Fruit fly (Drosophila melanogaster): ENCODE data around the gene SrpRbeta.

Gene SrpRbeta

DNA sequence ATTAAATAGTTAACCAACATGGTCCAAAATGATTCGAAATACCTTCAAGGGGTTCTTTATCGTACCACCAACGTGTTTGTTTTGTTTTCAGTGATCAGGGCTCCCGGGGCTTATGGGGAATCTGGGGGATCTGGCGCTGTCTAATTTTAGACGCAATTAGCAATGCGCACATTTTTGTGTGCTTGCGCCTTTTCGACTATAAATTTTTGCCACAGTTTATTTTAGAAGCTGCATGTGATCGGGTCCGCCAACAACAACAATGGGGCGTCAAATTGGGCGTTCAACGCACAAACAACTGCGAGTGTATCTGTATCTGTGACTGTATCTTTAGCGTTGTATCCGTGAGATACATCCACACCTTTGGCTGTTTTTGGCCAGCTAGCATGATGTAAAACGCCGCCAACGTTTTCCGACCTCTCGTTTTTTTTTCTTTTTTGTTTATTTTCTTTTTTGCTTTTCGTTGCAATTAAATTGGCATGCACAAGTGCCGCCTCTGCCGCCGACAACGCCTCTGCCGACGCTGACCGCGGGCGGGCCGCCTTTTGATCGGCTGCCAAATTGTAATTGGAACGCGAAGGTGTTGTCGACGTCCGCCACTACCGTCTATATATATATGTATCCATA is 46.5 kb downstream of the SrpRbeta start:
- TF ChIP-seq h (GFP tag; optimal IDR thresholded peaks at IDR 0.05) (peak; percentile 24), CG9705 (GFP tag; optimal IDR thresholded peaks at IDR 0.05) (no peak)

DNA sequence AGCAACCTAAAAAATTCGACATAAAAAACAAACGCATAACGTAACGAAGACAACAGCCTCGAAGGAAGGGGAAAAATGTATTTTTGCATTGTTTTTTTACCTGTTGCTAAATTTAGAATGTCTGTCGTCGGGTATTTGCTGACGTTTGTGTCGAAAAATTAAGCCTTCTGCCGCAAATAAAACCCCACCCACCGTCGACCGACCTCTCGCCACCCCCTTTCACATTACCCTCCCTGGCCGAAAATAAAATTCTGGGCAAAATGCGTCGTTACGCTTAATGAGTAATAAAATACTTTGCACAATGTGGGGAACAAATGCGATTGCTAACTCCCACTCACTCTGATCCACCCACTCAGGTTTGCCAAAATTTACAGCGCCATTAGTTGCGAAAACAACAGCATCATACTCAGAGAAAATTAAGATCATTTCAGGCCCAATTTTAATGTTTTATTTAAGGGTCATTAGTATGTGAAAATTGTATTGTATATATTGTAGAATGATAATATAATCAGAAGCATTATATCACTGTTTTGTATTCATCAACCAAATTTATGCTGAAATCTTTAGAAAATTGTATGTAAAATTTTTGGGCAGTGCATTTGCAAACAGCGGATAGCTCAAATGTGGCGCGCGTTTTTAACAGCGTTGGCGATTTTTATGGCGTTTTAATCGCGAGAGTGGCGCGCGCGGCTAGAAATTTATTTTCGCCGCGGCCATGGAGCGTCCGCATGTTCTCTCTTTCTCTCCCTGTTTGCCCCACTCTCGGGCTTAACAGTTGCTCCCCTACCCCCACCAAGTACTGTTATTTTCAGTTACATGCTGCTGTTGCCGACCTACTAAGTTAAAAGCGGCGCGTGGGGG is 47.6 kb downstream of the SrpRbeta start:
- TF ChIP-seq CG9705 (GFP tag; optimal IDR thresholded peaks at IDR 0.05) (no peak), N (GFP tag; optimal IDR thresholded peaks at IDR 0.05) (no peak), Myc (optimal IDR thresholded peaks at IDR 0.05) (peak; percentile 53), Vsx2 (GFP tag; optimal IDR thresholded peaks at IDR 0.05; ENCODE audit: partially characterized antibody) (no peak), lola (GFP tag; optimal IDR thresholded peaks at IDR 0.05) (no peak), psq (GFP tag; optimal IDR thresholded peaks at IDR 0.05) (peak; percentile 61), dl (GFP tag; optimal IDR thresholded peaks at IDR 0.05; ENCODE audit: insufficient read depth in 1 of 2, partially characterized antibody in 2 of 2) (peak in 1 of 2 experiments; percentile 14), CG32264 (GFP tag; optimal IDR thresholded peaks at IDR 0.05) (peak; percentile 11), Dif (GFP tag; optimal IDR thresholded peaks at IDR 0.05; ENCODE audit: partially characterized antibody) (peak; percentile 17), dmrt93B (GFP tag; optimal IDR thresholded peaks at IDR 0.05) (peak; percentile 47), fru (GFP tag; optimal IDR thresholded peaks at IDR 0.05) (peak; percentile 83), sv (GFP tag; optimal IDR thresholded peaks at IDR 0.05) (no peak), tai (GFP tag; optimal IDR thresholded peaks at IDR 0.05) (no peak), h (GFP tag; optimal IDR thresholded peaks at IDR 0.05) (peak; percentile 99), Mio (GFP tag; optimal IDR thresholded peaks at IDR 0.05) (no peak), Sp1 (GFP tag; optimal IDR thresholded peaks at IDR 0.05) (peak; percentile 74), jim (GFP tag; optimal IDR thresholded peaks at IDR 0.05) (no peak), woc (GFP tag; optimal IDR thresholded peaks at IDR 0.05) (peak; percentile 20), Rel (GFP tag; optimal IDR thresholded peaks at IDR 0.05) (no peak), Rel (tag; optimal IDR thresholded peaks at IDR 0.05) (peak; percentile 92), Jra (GFP tag; optimal IDR thresholded peaks at IDR 0.05) (peak; percentile 18), Abd-B (GFP tag; optimal IDR thresholded peaks at IDR 0.05) (no peak), GATAd (GFP tag; optimal IDR thresholded peaks at IDR 0.05) (peak; percentile 8), brk (GFP tag; optimal IDR thresholded peaks at IDR 0.05) (peak; percentile 54), pan (optimal IDR thresholded peaks at IDR 0.05) (no peak), br (GFP tag; optimal IDR thresholded peaks at IDR 0.05) (peak; percentile 77), usp (GFP tag; optimal IDR thresholded peaks at IDR 0.05) (no peak), Dfd (GFP tag; optimal IDR thresholded peaks at IDR 0.05) (no peak), Hnf4 (GFP tag; optimal IDR thresholded peaks at IDR 0.05) (peak; percentile 63), dsf (GFP tag; optimal IDR thresholded peaks at IDR 0.05; ENCODE audit: borderline replicate concordance) (peak; percentile 13), sage (GFP tag; optimal IDR thresholded peaks at IDR 0.05) (peak; percentile 23), HLH106 (tag; optimal IDR thresholded peaks at IDR 0.05) (peak; percentile 77), foxo (GFP tag; optimal IDR thresholded peaks at IDR 0.05) (peak; percentile 21 to 81), CrebA (GFP tag; optimal IDR thresholded peaks at IDR 0.05; ENCODE audit: borderline replicate concordance) (no peak), OdsH (GFP tag; optimal IDR thresholded peaks at IDR 0.05) (peak; percentile 81), ey (GFP tag; optimal IDR thresholded peaks at IDR 0.05) (peak; percentile 75), Hr78 (GFP tag; optimal IDR thresholded peaks at IDR 0.05) (no peak), rgr (GFP tag; optimal IDR thresholded peaks at IDR 0.05) (peak; percentile 87), Hr83 (GFP tag; optimal IDR thresholded peaks at IDR 0.05; ENCODE audit: poor library complexity, severe bottlenecking) (no peak)
